Fruit fly (Drosophila melanogaster): ENCODE data around the gene Nsf2.
A peak's percentile ranks its signal among the peaks of the same experiment; 100 is the strongest.

The Nsf2 gene

dm6 chr3R:13789617-13790277 is 48.0 kb downstream of the Nsf2 start:
- TF ChIP-seq psq (optimal IDR thresholded peaks at IDR 0.05) (no peak), EcR (GFP tag; optimal IDR thresholded peaks at IDR 0.05) (peak; percentile 88 to 98)

- TF ChIP-seq Dll (optimal IDR thresholded peaks at IDR 0.05) (no peak), EcR (GFP tag; optimal IDR thresholded peaks at IDR 0.05) (no peak), psq (optimal IDR thresholded peaks at IDR 0.05) (no peak), usp (GFP tag; optimal IDR thresholded peaks at IDR 0.05) (no peak)
Measured at dm6 chr3R:13788672-13789071, 49.1 kb downstream of the Nsf2 start.

- TF ChIP-seq psq (optimal IDR thresholded peaks at IDR 0.05) (no peak), CG8478 (optimal IDR thresholded peaks at IDR 0.05) (no peak), usp (GFP tag; optimal IDR thresholded peaks at IDR 0.05) (no peak), Dll (optimal IDR thresholded peaks at IDR 0.05) (no peak), EcR (GFP tag; optimal IDR thresholded peaks at IDR 0.05) (no peak), pan (optimal IDR thresholded peaks at IDR 0.05) (no peak)
Measured at dm6 chr3R:13788224-13788623, 49.6 kb downstream of the Nsf2 start.

dm6 chr3R:13785895-13786294 is 51.9 kb downstream of the Nsf2 start:
- TF ChIP-seq Dll (optimal IDR thresholded peaks at IDR 0.05) (peak; percentile 38), EcR (GFP tag; optimal IDR thresholded peaks at IDR 0.05) (no peak)

All from whole organism.